Fruit fly (Drosophila melanogaster): ENCODE measurements around the gene bou.
A peak's percentile ranks its signal among the peaks of the same experiment; 100 is the strongest.

The bou gene

DNA sequence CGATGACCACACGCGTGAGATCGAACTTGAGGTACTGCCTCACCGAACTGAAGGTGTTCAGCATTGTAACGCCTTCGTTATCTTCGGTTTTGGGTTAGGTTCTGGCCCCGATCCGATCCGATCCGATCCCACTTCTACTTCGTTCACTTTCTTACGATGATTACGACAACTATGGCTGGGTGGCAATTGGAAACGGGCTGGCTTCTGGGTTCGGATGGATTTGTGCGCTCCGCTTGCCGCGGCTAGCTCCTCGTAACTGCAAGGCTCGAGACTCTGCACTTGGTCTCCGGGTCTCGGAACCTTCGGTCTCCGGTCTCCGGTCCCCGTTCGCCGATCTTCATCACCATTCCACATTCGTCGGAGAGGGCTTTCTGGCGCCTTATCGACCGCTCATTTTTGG, 7.1 kb downstream of the bou start, which contains the start of gene Inx7 (continued):
- TF ChIP-seq CG16815 (GFP tag; optimal IDR thresholded peaks at IDR 0.05): no peak

- TF ChIP-seq C15 (GFP tag; IDR thresholded peaks at IDR 0.05) (0 out of 3 replicates have a peak, but pooled peaks have one; percentile 59), CG10274 (GFP tag; optimal IDR thresholded peaks at IDR 0.05) (peak; percentile 67), Fer3 (tag; optimal IDR thresholded peaks at IDR 0.05) (peak; percentile 67), ac (GFP tag; optimal IDR thresholded peaks at IDR 0.05) (no peak), CG1602 (GFP tag; optimal IDR thresholded peaks at IDR 0.05) (peak; percentile 56), Six4 (GFP tag; optimal IDR thresholded peaks at IDR 0.05) (peak; percentile 49), CG31224 (GFP tag; IDR thresholded peaks at IDR 0.05) (peak; percentile 69), ato (GFP tag; IDR thresholded peaks at IDR 0.05; ENCODE audit: partially characterized antibody) (no peak), CG10565 (GFP tag; optimal IDR thresholded peaks at IDR 0.05) (no peak), CG18619 (GFP tag; optimal IDR thresholded peaks at IDR 0.05) (peak; percentile 73), unpg (GFP tag; optimal IDR thresholded peaks at IDR 0.05) (peak; percentile 68), lab (GFP tag; optimal IDR thresholded peaks at IDR 0.05) (peak; percentile 78), CG4854 (GFP tag; optimal IDR thresholded peaks at IDR 0.05) (peak; percentile 50), CG6254 (GFP tag; optimal IDR thresholded peaks at IDR 0.05) (no peak), otp (GFP tag; IDR thresholded peaks at IDR 0.05) (peak; percentile 82; the same call in 2 of the 3 replicates), bcd (GFP tag; optimal IDR thresholded peaks at IDR 0.05) (peak; percentile 73), CG1529 (GFP tag; optimal IDR thresholded peaks at IDR 0.05) (peak; percentile 44), dysf (GFP tag; IDR thresholded peaks at IDR 0.05) (peak; percentile 88), CG10321 (GFP tag; IDR thresholded peaks at IDR 0.05) (no peak), ham (GFP tag; IDR thresholded peaks at IDR 0.05) (no peak), CG3847 (GFP tag; IDR thresholded peaks at IDR 0.05) (peak; percentile 66), bab2 (GFP tag; optimal IDR thresholded peaks at IDR 0.05) (peak; percentile 47), nau (GFP tag; optimal IDR thresholded peaks at IDR 0.05) (no peak), sim (GFP tag; IDR thresholded peaks at IDR 0.05) (peak; percentile 11; the same call in 1 of the 2 replicates), CG6765 (GFP tag; optimal IDR thresholded peaks at IDR 0.05) (no peak), HLH3B (GFP tag; IDR thresholded peaks at IDR 0.05) (peak; percentile 80), CG2678 (tag; optimal IDR thresholded peaks at IDR 0.05) (peak; percentile 82), CG18764 (GFP tag; optimal IDR thresholded peaks at IDR 0.05) (peak; percentile 37), chinmo (GFP tag; IDR thresholded peaks at IDR 0.05; ENCODE audit: partially characterized antibody) (0 out of 4 replicates have a peak, but pooled peaks have one; percentile 3), crp (GFP tag; optimal IDR thresholded peaks at IDR 0.05) (no peak), dati (GFP tag; IDR thresholded peaks at IDR 0.05) (no peak; the same call in 1 of the 2 replicates), D19B (GFP tag; optimal IDR thresholded peaks at IDR 0.05) (peak; percentile 55), zfh2 (GFP tag; optimal IDR thresholded peaks at IDR 0.05) (peak; percentile 66), da (GFP tag; optimal IDR thresholded peaks at IDR 0.05) (no peak), chn (GFP tag; optimal IDR thresholded peaks at IDR 0.05) (peak; percentile 40), her (GFP tag; optimal IDR thresholded peaks at IDR 0.05) (peak; percentile 72), salm (tag; optimal IDR thresholded peaks at IDR 0.05) (peak; percentile 42), H2.0 (GFP tag; IDR thresholded peaks at IDR 0.05) (peak; percentile 63), lbe (GFP tag; optimal IDR thresholded peaks at IDR 0.05) (peak; percentile 76), PHDP (tag; optimal IDR thresholded peaks at IDR 0.05) (peak; percentile 75), CG8944 (GFP tag; optimal IDR thresholded peaks at IDR 0.05) (peak; percentile 71), ab (GFP tag; optimal IDR thresholded peaks at IDR 0.05) (peak; percentile 26), sens-2 (GFP tag; IDR thresholded peaks at IDR 0.05) (peak; percentile 72; the same call in 1 of the 2 replicates), Hmr (GFP tag; optimal IDR thresholded peaks at IDR 0.05) (peak; percentile 76), CG1024 (GFP tag; IDR thresholded peaks at IDR 0.05) (peak; percentile 56), CG17186 (GFP tag; optimal IDR thresholded peaks at IDR 0.05) (no peak), Nf-YB (GFP tag; optimal IDR thresholded peaks at IDR 0.05) (no peak), nmo (GFP tag; optimal IDR thresholded peaks at IDR 0.05) (peak; percentile 75)
These were observed 7.5 kb downstream of the bou start for dm6 chrX:6993753-6994152.
